Worm (Caenorhabditis elegans) whole organism, L3 larva: ENCODE data around the gene B0244.17.

ENCODE experiments used
- ZK546.5 ChIP-seq: sonication (generic microtip); optimal IDR thresholded peaks from 2 replicates; lab custom pipeline; 2017; ENCODE audit warnings: missing biosample characterization, missing genetic modification characterization
- aly-2 ChIP-seq: fragments of 150-350 bp; optimal IDR thresholded peaks from 2 replicates; lab custom pipeline; 2014; ENCODE audit warnings: missing biosample characterization, missing genetic modification characterization
- ceh-28 ChIP-seq: fragments of 150-350 bp; optimal IDR thresholded peaks from 2 replicates; lab custom pipeline; 2014; ENCODE audit warnings: missing biosample characterization, missing genetic modification reagents, missing genetic modification characterization
- daf-12 ChIP-seq: fragments of 150-350 bp; optimal IDR thresholded peaks from 2 replicates; lab custom pipeline; 2014; ENCODE audit warnings: missing biosample characterization, missing genetic modification reagents, missing genetic modification characterization
- elt-1 ChIP-seq: fragments of 150-350 bp; optimal IDR thresholded peaks from 2 replicates; lab custom pipeline; 2014; ENCODE audit warnings: missing biosample characterization, missing genetic modification characterization
- elt-2 ChIP-seq: sonication (generic microtip); optimal IDR thresholded peaks from 2 replicates; lab custom pipeline; 2016; ENCODE audit warnings: missing genetic modification reagents, mild to moderate bottlenecking, missing genetic modification characterization, missing compliant biosample characterization
- elt-3 ChIP-seq, 3 experiments: fragments of 150-350 bp in 1 of 3; sonication (generic microtip) in 2 of 3; optimal IDR thresholded peaks; 2 replicates in 2 of 3; 4 replicates in 1 of 3; lab custom pipeline; 2014 to 2017; ENCODE audit warnings: missing biosample characterization in 3 of 3, missing genetic modification characterization in 3 of 3
- eor-1 ChIP-seq, 2 experiments: fragments of 150-350 bp; optimal IDR thresholded peaks; 2 replicates each; lab custom pipeline; 2014 to 2018; ENCODE audit warnings: missing biosample characterization in 2 of 2, missing genetic modification characterization in 2 of 2
- fkh-10 ChIP-seq: sonication (generic microtip); optimal IDR thresholded peaks from 2 replicates; lab custom pipeline; 2017; ENCODE audit warnings: missing biosample characterization, missing genetic modification reagents, missing genetic modification characterization
- fkh-2 ChIP-seq: fragments of 150-350 bp; optimal IDR thresholded peaks from 2 replicates; lab custom pipeline; 2014; ENCODE audit warnings: missing biosample characterization, missing genetic modification reagents, missing genetic modification characterization
- fos-1 ChIP-seq: fragments of 150-350 bp; optimal IDR thresholded peaks from 2 replicates; lab custom pipeline; 2014; ENCODE audit warnings: missing biosample characterization, missing genetic modification characterization
- jun-1 ChIP-seq: fragments of 150-350 bp; optimal IDR thresholded peaks from 2 replicates; lab custom pipeline; 2014; ENCODE audit warnings: missing biosample characterization, missing genetic modification reagents, missing genetic modification characterization
- lin-15B ChIP-seq: fragments of 150-350 bp; optimal IDR thresholded peaks from 2 replicates; lab custom pipeline; 2014; ENCODE audit warnings: missing biosample characterization, missing genetic modification characterization
- lin-39 ChIP-seq: fragments of 150-350 bp; optimal IDR thresholded peaks from 2 replicates; lab custom pipeline; 2018; ENCODE audit warnings: missing biosample characterization, missing genetic modification reagents, missing genetic modification characterization
- mdl-1 ChIP-seq: fragments of 150-350 bp; optimal IDR thresholded peaks from 2 replicates; lab custom pipeline; 2014; ENCODE audit warnings: missing biosample characterization, missing genetic modification characterization
- nfya-1 ChIP-seq: sonication (generic microtip); optimal IDR thresholded peaks from 2 replicates; lab custom pipeline; 2017; ENCODE audit warnings: missing genetic modification characterization, mild to moderate bottlenecking, missing compliant biosample characterization, antibody characterized with exemption, moderate library complexity; ENCODE audit not compliant: insufficient read depth
- nhr-11 ChIP-seq: fragments of 150-350 bp; optimal IDR thresholded peaks from 2 replicates; lab custom pipeline; 2014; ENCODE audit warnings: missing biosample characterization, missing genetic modification characterization
- nhr-12 ChIP-seq: fragments of 150-350 bp; optimal IDR thresholded peaks from 2 replicates; lab custom pipeline; 2014; ENCODE audit warnings: missing biosample characterization, missing genetic modification characterization
- nhr-23 ChIP-seq: fragments of 150-350 bp; optimal IDR thresholded peaks from 2 replicates; lab custom pipeline; 2014; ENCODE audit warnings: missing biosample characterization, missing genetic modification reagents, missing genetic modification characterization
- nhr-237 ChIP-seq: fragments of 150-350 bp; optimal IDR thresholded peaks from 2 replicates; lab custom pipeline; 2014; ENCODE audit warnings: missing biosample characterization, missing genetic modification characterization
- nhr-25 ChIP-seq: sonication (generic microtip); optimal IDR thresholded peaks from 2 replicates; lab custom pipeline; 2017; ENCODE audit warnings: missing biosample characterization, missing genetic modification characterization
- nhr-28 ChIP-seq: fragments of 150-350 bp; optimal IDR thresholded peaks from 2 replicates; lab custom pipeline; 2014; ENCODE audit warnings: missing biosample characterization, missing genetic modification characterization
- nhr-67 ChIP-seq: fragments of 150-350 bp; optimal IDR thresholded peaks from 2 replicates; lab custom pipeline; 2014; ENCODE audit warnings: missing biosample characterization, missing genetic modification characterization
- nhr-76 ChIP-seq: fragments of 150-350 bp; sonication (generic microtip); optimal IDR thresholded peaks from 5 replicates; lab custom pipeline; 2014; ENCODE audit warnings: missing biosample characterization, missing genetic modification characterization
- nhr-77 ChIP-seq: fragments of 150-350 bp; optimal IDR thresholded peaks from 2 replicates; lab custom pipeline; 2014; ENCODE audit warnings: missing biosample characterization, missing genetic modification characterization
- pqm-1 ChIP-seq: fragments of 150-350 bp; optimal IDR thresholded peaks from 2 replicates; lab custom pipeline; 2017; ENCODE audit warnings: missing biosample characterization, missing genetic modification characterization, inconsistent platforms
- sea-2 ChIP-seq: fragments of 150-350 bp; sonication (generic microtip); optimal IDR thresholded peaks from 4 replicates; lab custom pipeline; 2014; ENCODE audit warnings: missing biosample characterization, missing genetic modification reagents, missing genetic modification characterization
- skn-1 ChIP-seq: fragments of 150-350 bp; optimal IDR thresholded peaks from 2 replicates; lab custom pipeline; 2014; ENCODE audit warnings: missing biosample characterization, missing genetic modification characterization
- snpc-4 ChIP-seq: fragments of 150-350 bp; optimal IDR thresholded peaks from 2 replicates; lab custom pipeline; 2014; ENCODE audit warnings: missing biosample characterization, missing genetic modification characterization
- tbx-2 ChIP-seq: sonication (generic microtip); optimal IDR thresholded peaks from 2 replicates; lab custom pipeline; 2016; ENCODE audit warnings: mild to moderate bottlenecking, missing genetic modification characterization, missing compliant biosample characterization
- unc-39 ChIP-seq: sonication (generic microtip); optimal IDR thresholded peaks from 4 replicates; lab custom pipeline; 2017; ENCODE audit warnings: missing biosample characterization, missing genetic modification characterization
- unc-62 ChIP-seq: fragments of 150-350 bp; sonication (generic microtip); optimal IDR thresholded peaks from 4 replicates; lab custom pipeline; 2014; ENCODE audit warnings: missing biosample characterization, missing genetic modification reagents, missing genetic modification characterization
- zag-1 ChIP-seq: fragments of 150-350 bp; optimal IDR thresholded peaks from 2 replicates; lab custom pipeline; 2014; ENCODE audit warnings: missing biosample characterization, missing genetic modification characterization
- ztf-4 ChIP-seq: fragments of 150-350 bp; optimal IDR thresholded peaks from 2 replicates; lab custom pipeline; 2014; ENCODE audit warnings: missing biosample characterization, missing genetic modification characterization

The B0244.17 gene

DNA sequence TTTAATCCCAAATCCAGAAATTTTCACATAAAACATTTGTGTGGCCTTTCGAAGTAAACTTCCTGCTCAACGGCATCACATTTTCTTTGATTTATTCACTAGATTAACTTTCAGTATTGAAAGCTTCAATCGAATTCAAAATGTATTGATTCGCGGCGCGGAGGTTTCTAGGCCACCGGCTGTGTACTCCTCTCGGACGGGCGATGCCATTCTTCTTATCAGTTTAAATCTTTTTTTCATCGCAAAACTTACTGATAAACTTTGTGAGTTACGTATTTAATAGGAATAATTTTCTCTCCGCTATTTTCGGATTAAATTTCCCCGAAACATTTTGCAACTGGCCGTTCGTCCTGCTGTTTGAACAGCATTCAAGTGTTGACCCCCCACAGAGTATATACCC is 11.1 kb upstream of the B0244.17 start (continued):
- TF ChIP-seq jun-1 (peak; percentile 22), zag-1 (tag; lab: Kevin White, UChicago) (no peak), tbx-2 (tag; lab: Kevin White, UChicago) (no peak), fos-1 (tag; lab: Kevin White, UChicago) (no peak), nhr-23 (peak; percentile 74), skn-1 (tag; lab: Kevin White, UChicago) (no peak), sea-2 (no peak), mdl-1 (tag; lab: Kevin White, UChicago) (no peak), snpc-4 (peak; percentile 85), fkh-10 (GFP tag; lab: Kevin White, UChicago) (no peak), daf-12 (tag; lab: Kevin White, UChicago) (no peak)
- TF ChIP-seq, all 47 proteins: peak for 14

DNA sequence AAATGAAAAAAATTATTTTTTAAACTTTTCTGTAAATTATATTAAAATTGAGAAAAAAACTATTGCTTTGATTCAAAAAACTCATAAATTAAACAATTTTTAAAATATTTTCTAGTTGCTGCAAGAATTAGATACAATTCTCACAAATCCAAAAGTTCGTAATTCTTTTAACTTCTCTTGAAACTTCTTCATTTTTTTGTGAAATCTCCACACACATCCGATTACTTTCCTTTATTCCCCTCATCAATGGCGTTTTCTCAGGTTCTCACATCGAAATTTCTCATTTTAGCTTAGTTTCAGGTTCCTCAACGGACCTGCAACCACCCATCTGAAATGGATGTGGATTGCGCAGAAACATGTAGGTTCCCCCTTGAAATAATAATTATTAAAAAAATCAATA is 10.5 kb upstream of the B0244.17 start, which contains the start of gene wrm-1:
TSS of gene wrm-1 (plus strand) at position 301 of the 400 bp plus-strand sequence.
- no peak for TF ChIP-seq nhr-77
- no peak for TF ChIP-seq nhr-12 (tag; lab: Kevin White, UChicago)
- no peak for TF ChIP-seq nhr-28 (tag; lab: Kevin White, UChicago)
- no peak for TF ChIP-seq nhr-11 (tag; lab: Kevin White, UChicago)

ce11 chrIII:5727827-5728226 is 5.2 kb upstream of the B0244.17 start, which contains the start of gene egg-1:
Gene egg-1, plus strand, starts transcription at chrIII:5728180.
- TF ChIP-seq nfya-1 (no peak), aly-2 (tag; lab: Kevin White, UChicago) (no peak), ZK546.5 (tag; lab: Kevin White, UChicago) (no peak), nhr-11 (tag; lab: Kevin White, UChicago) (no peak), mdl-1 (tag; lab: Kevin White, UChicago) (no peak)

DNA sequence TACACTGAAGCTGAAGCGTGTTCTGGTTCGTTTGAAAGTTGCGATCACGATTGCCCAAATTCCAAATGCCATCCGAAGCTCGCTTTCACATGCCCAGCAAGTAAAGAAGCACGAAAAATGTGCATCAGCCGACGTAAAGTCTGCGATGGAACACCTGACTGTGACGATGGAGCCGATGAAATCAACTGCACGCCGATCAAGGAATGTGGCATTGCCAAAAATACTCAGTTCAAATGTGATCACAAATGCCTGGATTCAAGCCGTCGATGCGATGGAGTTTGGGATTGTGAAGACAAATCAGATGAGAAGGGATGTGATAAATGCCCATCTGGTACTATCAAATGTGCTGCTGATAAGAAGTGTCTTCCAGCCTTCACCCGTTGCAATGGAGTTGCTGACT is 3.7 kb upstream of the B0244.17 start:
- TF ChIP-seq lin-15B (tag; lab: Kevin White, UChicago) (no peak), nfya-1 (no peak), snpc-4 (no peak), pqm-1 (no peak), daf-12 (tag; lab: Kevin White, UChicago) (no peak), lin-39 (no peak), unc-39 (no peak), nhr-76 (tag; lab: Kevin White, UChicago) (no peak), ztf-4 (tag; lab: Kevin White, UChicago) (no peak), unc-62 (GFP tag; lab: Kevin White, UChicago) (no peak), elt-1 (tag; lab: Kevin White, UChicago) (no peak), ceh-28 (tag; lab: Kevin White, UChicago) (no peak), nhr-25 (tag; lab: Kevin White, UChicago) (no peak), nhr-67 (tag; lab: Kevin White, UChicago) (no peak), eor-1 (tag; optimal IDR thresholded peaks at IDR 0.05; lab: Kevin White, UChicago) (no peak), skn-1 (tag; lab: Kevin White, UChicago) (no peak), nhr-77 (no peak)

DNA sequence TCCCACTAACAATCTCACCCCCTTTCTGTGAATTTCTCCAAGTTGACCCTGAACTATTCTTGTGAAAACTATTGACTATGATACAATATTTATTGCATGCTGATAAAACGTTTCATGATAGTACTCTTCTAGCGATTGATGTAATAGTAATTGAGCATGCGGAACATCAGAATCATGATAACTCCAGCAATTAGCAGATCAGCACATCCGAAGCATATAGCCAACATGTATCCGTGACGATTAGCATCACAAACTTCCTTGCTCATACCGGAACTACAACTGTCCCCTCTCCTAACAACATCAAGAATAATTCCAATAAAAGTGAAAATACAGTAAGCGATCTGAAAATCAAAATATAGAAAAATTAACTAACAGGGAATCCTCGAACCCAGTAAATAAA is 3.0 kb upstream of the B0244.17 start:
- TF ChIP-seq nhr-76 (tag; lab: Kevin White, UChicago): no peak
- TF ChIP-seq ZK546.5 (tag; lab: Kevin White, UChicago): no peak
- no peak for TF ChIP-seq elt-3 (tag; optimal IDR thresholded peaks at IDR 0.05; lab: Kevin White, UChicago)
- TF ChIP-seq nhr-25 (tag; lab: Kevin White, UChicago): no peak
- no peak for TF ChIP-seq fkh-2 (tag; lab: Kevin White, UChicago)
- TF ChIP-seq daf-12 (tag; lab: Kevin White, UChicago): no peak
- TF ChIP-seq, all 47 proteins: peak for 0

ce11 chrIII:5730980-5731636 is 1.9 kb upstream of the B0244.17 start, which contains the start of the genes B0244.9 and B0244.7:
Gene B0244.9, minus strand, starts transcription at chrIII:5731030.
Gene B0244.7, plus strand, starts transcription at chrIII:5731501.
- TF ChIP-seq elt-2 (peak; percentile 55), tbx-2 (tag; lab: Kevin White, UChicago) (no peak), fos-1 (tag; lab: Kevin White, UChicago) (no peak), nhr-12 (tag; lab: Kevin White, UChicago) (no peak), nhr-237 (no peak)
